Worm (Caenorhabditis elegans): ENCODE measurements around the gene K01D12.7.

Gene K01D12.7

ce11 chrV:12401383-12401782 is at the start of gene K01D12.7:
Gene K01D12.7, minus strand, starts transcription at chrV:12401483.
- TF ChIP-seq ceh-45 (GFP tag; IDR thresholded peaks at IDR 0.05) (no peak), gmeb-2 (tag; optimal IDR thresholded peaks at IDR 0.05) (no peak), F13H6.1 (tag; optimal IDR thresholded peaks at IDR 0.05) (no peak), ceh-18 (tag; optimal IDR thresholded peaks at IDR 0.05) (no peak), ztf-16 (tag; optimal IDR thresholded peaks at IDR 0.05) (no peak), hlh-30 (tag; optimal IDR thresholded peaks at IDR 0.05; ENCODE audit: insufficient read depth) (no peak), T23F11.4 (GFP tag; optimal IDR thresholded peaks at IDR 0.05) (no peak), eyg-1 (tag; optimal IDR thresholded peaks at IDR 0.05) (no peak), dmd-4 (tag; optimal IDR thresholded peaks at IDR 0.05; ENCODE audit: borderline replicate concordance) (no peak), nhr-232 (tag; optimal IDR thresholded peaks at IDR 0.05) (no peak), pag-3 (tag; optimal IDR thresholded peaks at IDR 0.05; ENCODE audit: borderline replicate concordance) (no peak), ref-2 (tag; optimal IDR thresholded peaks at IDR 0.05) (no peak), pha-2 (tag; optimal IDR thresholded peaks at IDR 0.05) (no peak), ttx-3 (tag; optimal IDR thresholded peaks at IDR 0.05) (no peak), hlh-15 (tag; optimal IDR thresholded peaks at IDR 0.05) (no peak)

- TF ChIP-seq fkh-10 (GFP tag; optimal IDR thresholded peaks at IDR 0.05) = no peak
- no peak for TF ChIP-seq ceh-19 (GFP tag; optimal IDR thresholded peaks at IDR 0.05)
- peak; percentile 11 for TF ChIP-seq elt-2 (tag; optimal IDR thresholded peaks at IDR 0.05)
- TF ChIP-seq pat-9 (tag; optimal IDR thresholded peaks at IDR 0.05) = no peak
Measured at ce11 chrV:12450441-12450840, 49.2 kb upstream of the K01D12.7 start, which contains the start of gene F28C1.1. Gene F28C1.1, plus strand, starts transcription at chrV:12450805.

DNA sequence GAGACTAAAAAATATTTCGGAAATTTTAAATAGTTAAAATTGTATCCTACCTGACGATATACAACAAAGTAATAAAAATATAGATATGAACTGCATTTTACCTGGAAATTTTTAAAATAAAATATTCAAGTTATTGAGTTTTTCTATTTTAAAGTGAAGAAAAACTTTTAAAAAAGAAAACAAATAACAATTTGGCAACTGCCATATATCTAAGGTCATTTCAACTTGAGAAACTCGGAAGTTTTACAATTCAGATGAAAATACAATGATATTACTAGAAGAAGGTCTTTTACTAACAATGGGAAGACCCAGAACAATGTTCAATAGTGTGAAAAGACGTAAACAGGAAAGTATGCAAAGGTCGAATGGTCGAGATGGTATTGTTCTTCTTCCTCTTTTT is 48.6 kb upstream of the K01D12.7 start, which contains the start of gene C54D10.10:
Gene C54D10.10, minus strand, starts transcription at position 101 of the 400 bp plus-strand sequence.
- TF ChIP-seq F13H6.1 (tag; optimal IDR thresholded peaks at IDR 0.05) = no peak
- TF ChIP-seq pax-1 (tag; optimal IDR thresholded peaks at IDR 0.05) = no peak
- TF ChIP-seq dve-1 (tag; optimal IDR thresholded peaks at IDR 0.05) = no peak
- TF ChIP-seq C08G9.2 (tag; optimal IDR thresholded peaks at IDR 0.05) = no peak
- no peak for TF ChIP-seq ceh-2 (tag; optimal IDR thresholded peaks at IDR 0.05)
- no peak for TF ChIP-seq elt-2 (tag; optimal IDR thresholded peaks at IDR 0.05)
- no peak for TF ChIP-seq ceh-45 (GFP tag; IDR thresholded peaks at IDR 0.05)
- TF ChIP-seq pag-3 (tag; optimal IDR thresholded peaks at IDR 0.05; ENCODE audit: borderline replicate concordance) = no peak
- TF ChIP-seq ceh-19 (GFP tag; optimal IDR thresholded peaks at IDR 0.05) = no peak
- no peak for TF ChIP-seq ceh-48 (tag; optimal IDR thresholded peaks at IDR 0.05)
- no peak for TF ChIP-seq sdc-2 (tag; optimal IDR thresholded peaks at IDR 0.05)
- TF ChIP-seq gmeb-2 (tag; optimal IDR thresholded peaks at IDR 0.05) = no peak
- TF ChIP-seq unc-86 (tag; optimal IDR thresholded peaks at IDR 0.05) = no peak
- no peak for TF ChIP-seq pha-4 (tag; optimal IDR thresholded peaks at IDR 0.05)
- TF ChIP-seq ttx-3 (tag; optimal IDR thresholded peaks at IDR 0.05) = no peak
- no peak for TF ChIP-seq ceh-18 (tag; optimal IDR thresholded peaks at IDR 0.05)
- TF ChIP-seq ref-2 (tag; optimal IDR thresholded peaks at IDR 0.05) = no peak
- no peak for TF ChIP-seq odd-2 (tag; optimal IDR thresholded peaks at IDR 0.05)

- no peak for TF ChIP-seq ceh-24 (tag; optimal IDR thresholded peaks at IDR 0.05)
- TF ChIP-seq ceh-48 (tag; optimal IDR thresholded peaks at IDR 0.05) = no peak
- TF ChIP-seq lim-6 (tag; optimal IDR thresholded peaks at IDR 0.05) = no peak
- TF ChIP-seq ceh-9 (tag; optimal IDR thresholded peaks at IDR 0.05) = no peak
- TF ChIP-seq C38D4.7 (GFP tag; optimal IDR thresholded peaks at IDR 0.05) = no peak
- no peak for TF ChIP-seq sox-2 (GFP tag; IDR thresholded peaks at IDR 0.05)
- TF ChIP-seq rnt-1 (tag; optimal IDR thresholded peaks at IDR 0.05) = no peak
- no peak for TF ChIP-seq ceh-18 (tag; optimal IDR thresholded peaks at IDR 0.05)
- TF ChIP-seq madf-2 (tag; optimal IDR thresholded peaks at IDR 0.05) = no peak
- TF ChIP-seq ceh-45 (GFP tag; IDR thresholded peaks at IDR 0.05) = no peak
- TF ChIP-seq pqm-1 (tag; optimal IDR thresholded peaks at IDR 0.05) = no peak
- no peak for TF ChIP-seq hlh-15 (tag; optimal IDR thresholded peaks at IDR 0.05)
- TF ChIP-seq pag-3 (tag; optimal IDR thresholded peaks at IDR 0.05; ENCODE audit: borderline replicate concordance) = no peak
Measured at ce11 chrV:12446895-12447294, 45.6 kb upstream of the K01D12.7 start, which contains the start of the genes pals-38 and C54D10.9. Gene pals-38, minus strand, starts transcription at chrV:12446995. Gene C54D10.9, plus strand, starts transcription at chrV:12447153.

Data from whole organism, late embryonic.